Fruit fly (Drosophila melanogaster) whole organism, embryonic: ENCODE data around the gene CG43954.

Experiments used
- BtbVII ChIP-seq: fragments of 200-800 bp; sonication (Bioruptor generic); optimal IDR thresholded peaks from 3 replicates; lab custom pipeline; 2017; ENCODE audit warnings: missing biosample characterization, mild to moderate bottlenecking, missing genetic modification characterization
- CG10209 ChIP-seq: fragments of 200-800 bp; sonication (Bioruptor generic); optimal IDR thresholded peaks from 3 replicates; lab custom pipeline; 2017; ENCODE audit warnings: missing biosample characterization, mild to moderate bottlenecking, missing genetic modification characterization, missing genetic modification reagents
- CG10366 ChIP-seq: fragments of 200-800 bp; sonication (Bioruptor generic); IDR thresholded peaks from 2 replicates; pipeline ENCODE4 v1.3.6; 2022; ENCODE audit warnings: missing biosample characterization, missing genetic modification characterization
- CG10431 ChIP-seq: fragments of 200-800 bp; sonication (Bioruptor generic); optimal IDR thresholded peaks from 3 replicates; lab custom pipeline; 2018; ENCODE audit warnings: missing biosample characterization, mild to moderate bottlenecking, missing genetic modification characterization
- CG12744 ChIP-seq: fragments of 200-800 bp; sonication (Bioruptor generic); optimal IDR thresholded peaks from 2 replicates; lab custom pipeline; 2016; ENCODE audit warnings: missing biosample characterization, missing genetic modification characterization
- CG13424 ChIP-seq: fragments of 200-800 bp; sonication (Bioruptor generic); optimal IDR thresholded peaks from 2 replicates; lab custom pipeline; 2019; ENCODE audit warnings: missing biosample characterization, mild to moderate bottlenecking, missing genetic modification characterization, moderate library complexity
- CG14014 ChIP-seq: fragments of 200-800 bp; sonication (Bioruptor generic); IDR thresholded peaks from 2 replicates; pipeline ENCODE4 v1.3.6; 2022; ENCODE audit warnings: missing biosample characterization, missing genetic modification characterization
- CG15601 ChIP-seq: fragments of 200-800 bp; sonication (Bioruptor generic); optimal IDR thresholded peaks from 3 replicates; lab custom pipeline; 2019; ENCODE audit warnings: missing biosample characterization, mild to moderate bottlenecking, missing genetic modification characterization, moderate library complexity
- CG2120 ChIP-seq: fragments of 200-800 bp; sonication (Bioruptor generic); optimal IDR thresholded peaks from 3 replicates; lab custom pipeline; 2016; ENCODE audit warnings: missing biosample characterization, missing genetic modification characterization
- CG2199 ChIP-seq: fragments of 200-800 bp; sonication (Bioruptor generic); IDR thresholded peaks from 3 replicates; pipeline ENCODE4 v1.3.6; 2022; ENCODE audit warnings: missing biosample characterization, missing genetic modification characterization
- CG2678 ChIP-seq: fragments of 200-800 bp; sonication (Bioruptor generic); optimal IDR thresholded peaks from 3 replicates; lab custom pipeline; 2019; ENCODE audit warnings: missing biosample characterization, mild to moderate bottlenecking, missing genetic modification characterization, moderate library complexity
- CG2712 ChIP-seq: fragments of 200-800 bp; optimal IDR thresholded peaks from 3 replicates; lab custom pipeline; 2019; ENCODE audit warnings: missing biosample characterization, mild to moderate bottlenecking, missing genetic modification characterization, moderate library complexity
- CG2875 ChIP-seq: fragments of 200-800 bp; sonication (Bioruptor generic); optimal IDR thresholded peaks from 2 replicates; lab custom pipeline; 2017; ENCODE audit warnings: missing biosample characterization, mild to moderate bottlenecking, missing genetic modification characterization, missing genetic modification reagents
- CG33557 ChIP-seq: fragments of 200-800 bp; sonication (Bioruptor generic); optimal IDR thresholded peaks from 2 replicates; lab custom pipeline; 2019; ENCODE audit warnings: missing biosample characterization, mild to moderate bottlenecking, missing genetic modification characterization, moderate library complexity
- CG4617 ChIP-seq: fragments of 200-800 bp; sonication (Bioruptor generic); optimal IDR thresholded peaks from 3 replicates; lab custom pipeline; 2016; ENCODE audit warnings: missing biosample characterization, missing genetic modification characterization, borderline replicate concordance
- CG4820 ChIP-seq: fragments of 200-800 bp; sonication (Bioruptor generic); optimal IDR thresholded peaks from 3 replicates; lab custom pipeline; 2016; ENCODE audit warnings: missing biosample characterization, missing genetic modification characterization
- CG6254 ChIP-seq: fragments of 200-800 bp; sonication (Bioruptor generic); optimal IDR thresholded peaks from 3 replicates; lab custom pipeline; 2017; ENCODE audit warnings: mild to moderate bottlenecking, missing biosample characterization, missing genetic modification reagents, missing genetic modification characterization
- CG6683 ChIP-seq: fragments of 200-800 bp; sonication (Bioruptor generic); optimal IDR thresholded peaks from 2 replicates; lab custom pipeline; 2017; ENCODE audit warnings: missing biosample characterization, mild to moderate bottlenecking, missing genetic modification characterization, missing genetic modification reagents
- CG7556 ChIP-seq: fragments of 200-800 bp; sonication (Bioruptor generic); optimal IDR thresholded peaks from 2 replicates; lab custom pipeline; 2017; ENCODE audit warnings: missing biosample characterization, mild to moderate bottlenecking, missing genetic modification characterization
- CG7839 ChIP-seq: fragments of 200-800 bp; sonication (Bioruptor generic); optimal IDR thresholded peaks from 3 replicates; lab custom pipeline; 2018; ENCODE audit warnings: missing biosample characterization, mild to moderate bottlenecking, missing genetic modification characterization, moderate library complexity
- CG8924 ChIP-seq: fragments of 200-800 bp; optimal IDR thresholded peaks from 3 replicates; lab custom pipeline; 2019; ENCODE audit warnings: missing biosample characterization, mild to moderate bottlenecking, missing genetic modification characterization, moderate library complexity
- ERR ChIP-seq: fragments of 200-800 bp; sonication (Bioruptor generic); optimal IDR thresholded peaks from 2 replicates; lab custom pipeline; 2016; ENCODE audit warnings: missing biosample characterization, missing genetic modification characterization
- Elba2 ChIP-seq: fragments of 200-800 bp; sonication (Bioruptor generic); optimal IDR thresholded peaks from 3 replicates; lab custom pipeline; 2016; ENCODE audit warnings: missing biosample characterization, missing genetic modification characterization
- HLH3B ChIP-seq: fragments of 200-800 bp; sonication (Bioruptor generic); IDR thresholded peaks from 2 replicates; pipeline ENCODE4 v1.3.6; 2022; ENCODE audit warnings: missing biosample characterization, missing genetic modification characterization
- HLHmδ ChIP-seq: fragments of 200-800 bp; sonication (Bioruptor generic); optimal IDR thresholded peaks from 2 replicates; lab custom pipeline; 2018; ENCODE audit warnings: missing biosample characterization, mild to moderate bottlenecking, missing genetic modification characterization, moderate library complexity
- Max ChIP-seq: fragments of 200-800 bp; sonication (Bioruptor generic); optimal IDR thresholded peaks from 2 replicates; lab custom pipeline; 2016; ENCODE audit warnings: missing biosample characterization, mild to moderate bottlenecking, missing genetic modification characterization
- Nf-YC ChIP-seq: fragments of 200-800 bp; optimal IDR thresholded peaks from 3 replicates; lab custom pipeline; 2019; ENCODE audit warnings: missing biosample characterization, mild to moderate bottlenecking, missing genetic modification characterization, moderate library complexity
- PHDP ChIP-seq: fragments of 200-800 bp; sonication (Bioruptor generic); optimal IDR thresholded peaks from 3 replicates; lab custom pipeline; 2018; ENCODE audit warnings: missing biosample characterization, mild to moderate bottlenecking, missing genetic modification characterization, moderate library complexity
- Poxn ChIP-seq: fragments of 200-800 bp; sonication (Bioruptor generic); IDR thresholded peaks from 2 replicates; pipeline ENCODE4 v1.3.6; 2022; ENCODE audit warnings: missing biosample characterization, missing genetic modification characterization
- amos ChIP-seq: fragments of 200-800 bp; sonication (Bioruptor generic); IDR thresholded peaks from 2 replicates; pipeline ENCODE4 v1.3.6; 2022; ENCODE audit warnings: missing biosample characterization, missing genetic modification characterization; ENCODE audit not compliant: partially characterized antibody
- cato ChIP-seq: fragments of 200-800 bp; sonication (Bioruptor generic); optimal IDR thresholded peaks from 2 replicates; lab custom pipeline; 2016; ENCODE audit warnings: missing biosample characterization, missing genetic modification characterization, borderline replicate concordance
- chif ChIP-seq, 2 experiments: fragments of 200-800 bp; sonication (Bioruptor generic); optimal IDR thresholded peaks; 3 replicates each; lab custom pipeline; 2016; ENCODE audit warnings: missing biosample characterization in 2 of 2, missing genetic modification characterization in 2 of 2
- dm ChIP-seq: fragments of 200-800 bp; sonication (Bioruptor generic); optimal IDR thresholded peaks from 3 replicates; lab custom pipeline; 2016; ENCODE audit warnings: missing biosample characterization, missing genetic modification characterization
- gfzf ChIP-seq: fragments of 200-800 bp; sonication (Bioruptor generic); optimal IDR thresholded peaks from 2 replicates; lab custom pipeline; 2016; ENCODE audit warnings: missing biosample characterization, mild to moderate bottlenecking, missing genetic modification characterization, moderate library complexity
- grau ChIP-seq: fragments of 200-800 bp; optimal IDR thresholded peaks from 3 replicates; lab custom pipeline; 2019; ENCODE audit warnings: missing biosample characterization, mild to moderate bottlenecking, missing genetic modification characterization, moderate library complexity
- inv ChIP-seq: fragments of 200-800 bp; sonication (Bioruptor generic); IDR thresholded peaks from 2 replicates; pipeline ENCODE4 v1.3.6; 2022; ENCODE audit warnings: missing biosample characterization, missing genetic modification characterization; ENCODE audit not compliant: partially characterized antibody
- lilli ChIP-seq: fragments of 200-800 bp; sonication (Bioruptor generic); optimal IDR thresholded peaks from 3 replicates; lab custom pipeline; 2016; ENCODE audit warnings: missing biosample characterization, missing genetic modification characterization
- lmd ChIP-seq: fragments of 200-800 bp; sonication (Bioruptor generic); IDR thresholded peaks from 2 replicates; pipeline ENCODE4 v1.3.6; 2022; ENCODE audit warnings: missing biosample characterization, missing genetic modification characterization
- nerfin-2 ChIP-seq: fragments of 200-800 bp; sonication (Bioruptor generic); IDR thresholded peaks from 2 replicates; pipeline ENCODE4 v1.3.6; 2022; ENCODE audit warnings: missing biosample characterization, missing genetic modification characterization; ENCODE audit not compliant: partially characterized antibody
- p53 ChIP-seq: fragments of 200-800 bp; sonication (Bioruptor generic); optimal IDR thresholded peaks from 2 replicates; lab custom pipeline; 2016; ENCODE audit warnings: missing biosample characterization, missing genetic modification characterization
- phol ChIP-seq: fragments of 200-800 bp; sonication (Bioruptor generic); optimal IDR thresholded peaks from 3 replicates; lab custom pipeline; 2018; ENCODE audit warnings: missing biosample characterization, mild to moderate bottlenecking, missing genetic modification characterization, moderate library complexity
- psq ChIP-seq: fragments of 200-800 bp; sonication (Bioruptor generic); optimal IDR thresholded peaks from 2 replicates; lab custom pipeline; 2017; ENCODE audit warnings: missing biosample characterization, missing genetic modification characterization
- pum ChIP-seq: fragments of 200-800 bp; sonication (Bioruptor generic); optimal IDR thresholded peaks from 2 replicates; lab custom pipeline; 2016; ENCODE audit warnings: missing biosample characterization, missing genetic modification characterization
- sd ChIP-seq: fragments of 200-800 bp; sonication (Bioruptor generic); optimal IDR thresholded peaks from 3 replicates; lab custom pipeline; 2018; ENCODE audit warnings: missing biosample characterization, mild to moderate bottlenecking, missing genetic modification characterization, moderate library complexity
- sisA ChIP-seq: fragments of 200-800 bp; sonication (Bioruptor generic); IDR thresholded peaks from 2 replicates; pipeline ENCODE4 v1.3.6; 2022; ENCODE audit warnings: missing biosample characterization, missing genetic modification characterization
- slp2 ChIP-seq: fragments of 200-800 bp; sonication (Bioruptor generic); optimal IDR thresholded peaks from 2 replicates; lab custom pipeline; 2016; ENCODE audit warnings: missing biosample characterization, missing genetic modification characterization
- sob ChIP-seq: fragments of 200-800 bp; sonication (Bioruptor generic); IDR thresholded peaks from 2 replicates; pipeline ENCODE4 v1.3.6; 2022; ENCODE audit warnings: missing biosample characterization, missing genetic modification characterization
- unpg ChIP-seq: fragments of 200-800 bp; sonication (Bioruptor generic); optimal IDR thresholded peaks from 3 replicates; lab custom pipeline; 2018; ENCODE audit warnings: missing biosample characterization, mild to moderate bottlenecking, missing genetic modification characterization, moderate library complexity
- vvl ChIP-seq: fragments of 200-800 bp; sonication (Bioruptor generic); IDR thresholded peaks from 2 replicates; pipeline ENCODE4 v1.3.6; 2022; ENCODE audit warnings: missing biosample characterization, missing genetic modification characterization

Gene CG43954

DNA sequence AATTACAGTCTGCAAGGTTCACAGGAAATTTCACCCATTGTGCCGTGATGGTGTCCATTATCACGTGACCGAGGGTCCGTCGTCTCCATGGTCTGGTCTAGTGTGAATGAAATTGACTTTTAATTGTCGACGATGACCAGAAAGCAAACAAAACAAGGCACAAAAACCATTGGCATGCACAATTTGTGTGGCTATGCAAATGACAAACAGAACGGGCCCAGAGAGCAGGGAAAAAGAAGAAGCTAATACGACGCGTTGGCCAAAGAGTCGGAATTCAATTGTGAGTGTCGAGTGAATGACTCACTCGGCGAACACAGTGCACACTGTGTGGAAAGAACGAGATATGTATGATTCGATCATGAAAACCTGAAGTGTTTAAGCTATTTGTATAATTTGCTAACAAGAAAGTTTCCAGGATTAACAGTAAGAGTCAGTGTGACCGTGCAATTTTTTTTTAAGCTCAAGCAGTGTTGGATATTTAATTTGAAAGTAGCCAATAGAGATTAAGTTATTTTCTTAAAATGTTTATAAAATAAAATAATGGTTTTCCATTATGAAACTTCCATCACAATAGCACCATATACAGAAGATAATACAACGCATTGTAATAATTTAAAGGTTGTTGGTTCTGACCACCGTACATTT is 75.8 kb downstream of the CG43954 start:
- TF ChIP-seq CG6683 (no peak), CG33557 (GFP tag; lab: Kevin White, UChicago) (no peak), grau (tag; lab: Kevin White, UChicago) (peak; percentile 81), CG6254 (GFP tag; lab: Kevin White, UChicago) (no peak), cato (GFP tag; lab: Kevin White, UChicago) (no peak), CG2120 (GFP tag; lab: Kevin White, UChicago) (peak; percentile 4), CG2678 (tag; lab: Kevin White, UChicago) (peak; percentile 59), nerfin-2 (no peak), Poxn (no peak), inv (GFP tag; lab: Robert Waterston, UW) (no peak), ERR (no peak), Elba2 (GFP tag; lab: Kevin White, UChicago) (no peak), HLH3B (GFP tag; lab: Robert Waterston, UW) (0 out of 2 replicates have a peak, but pooled peaks have one; percentile 4), sisA (GFP tag; lab: Robert Waterston, UW) (no peak), CG10209 (GFP tag; lab: Kevin White, UChicago) (peak; percentile 25), psq (GFP tag; lab: Kevin White, UChicago) (no peak), phol (tag; lab: Kevin White, UChicago) (peak; percentile 37), CG12744 (GFP tag; lab: Kevin White, UChicago) (no peak), CG8924 (tag; lab: Kevin White, UChicago) (peak; percentile 30), chif (GFP tag; optimal IDR thresholded peaks at IDR 0.05; lab: Kevin White, UChicago) (peak in 1 of 2 experiments; percentile 6), CG7839 (tag; lab: Kevin White, UChicago) (peak; percentile 58), p53 (GFP tag; lab: Kevin White, UChicago) (no peak), CG4617 (GFP tag; lab: Kevin White, UChicago) (no peak), sd (no peak), CG2875 (peak; percentile 3), Nf-YC (tag; lab: Kevin White, UChicago) (no peak), CG7556 (peak; percentile 45), CG10366 (GFP tag; lab: Robert Waterston, UW) (peak; percentile 23; the same call in 1 of the 2 replicates), CG14014 (no peak), pum (no peak), PHDP (tag; lab: Kevin White, UChicago) (peak; percentile 12), CG10431 (no peak), CG2199 (no peak), CG2712 (tag; lab: Kevin White, UChicago) (peak; percentile 46), CG4820 (GFP tag; lab: Kevin White, UChicago) (no peak), unpg (GFP tag; lab: Kevin White, UChicago) (peak; percentile 27), CG15601 (tag; lab: Kevin White, UChicago) (peak; percentile 30), amos (GFP tag; lab: Robert Waterston, UW) (no peak), BtbVII (GFP tag; lab: Kevin White, UChicago) (no peak), HLHmδ (GFP tag; lab: Kevin White, UChicago) (no peak), lilli (GFP tag; lab: Kevin White, UChicago) (peak; percentile 37), lmd (GFP tag; lab: Robert Waterston, UW) (0 out of 2 replicates have a peak, but pooled peaks have one; percentile 13), sob (GFP tag; lab: Robert Waterston, UW) (0 out of 2 replicates have a peak, but pooled peaks have one; percentile 18), vvl (GFP tag; lab: Robert Waterston, UW) (peak; percentile 81), gfzf (no peak), Max (no peak), CG13424 (tag; lab: Kevin White, UChicago) (no peak), slp2 (GFP tag; lab: Kevin White, UChicago) (no peak), dm (GFP tag; lab: Kevin White, UChicago) (no peak)
